Worm (Caenorhabditis elegans) whole organism, L4/young adult: ENCODE measurements around the gene B0228.9.

Experiments used
- W03F9.2 ChIP-seq: fragments of 150-350 bp; optimal IDR thresholded peaks from 2 replicates; lab custom pipeline; 2014; ENCODE audit warnings: missing biosample characterization, missing genetic modification characterization
- dao-5 ChIP-seq: sonication (generic microtip); optimal IDR thresholded peaks from 2 replicates; lab custom pipeline; 2016; ENCODE audit warnings: missing genotype, missing genetic modification characterization, moderate library complexity, missing compliant biosample characterization
- him-1 ChIP-seq: sonication (generic microtip); optimal IDR thresholded peaks from 2 replicates; lab custom pipeline; 2016; ENCODE audit warnings: missing genotype, missing genetic modification reagents, missing genetic modification characterization, missing compliant biosample characterization

The B0228.9 gene

DNA sequence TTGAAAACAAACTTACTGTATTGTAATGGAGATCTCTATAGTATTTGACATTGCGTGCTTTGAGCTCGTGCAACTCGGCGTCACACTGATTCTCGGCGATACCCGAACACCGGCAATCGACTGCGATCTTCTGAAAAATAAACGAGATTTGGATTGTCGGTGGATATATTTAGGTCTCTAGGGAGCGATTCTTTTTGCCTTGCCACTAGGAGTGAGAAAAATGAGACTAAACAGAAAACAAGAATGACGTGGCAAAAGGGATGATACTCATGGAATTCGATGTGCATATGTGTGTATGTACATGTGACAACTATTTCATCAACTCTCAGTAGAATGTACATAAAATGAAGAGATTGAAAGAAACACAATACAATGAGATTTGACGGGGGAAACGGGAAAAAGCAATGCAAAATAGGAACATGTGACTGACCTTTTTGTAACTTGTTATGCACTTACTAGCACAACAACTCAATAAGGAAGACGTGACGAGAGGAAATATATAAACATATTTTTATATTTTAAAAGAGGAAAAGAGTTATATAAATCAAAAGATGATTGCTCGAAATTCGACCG, 48.8 kb downstream of the B0228.9 start:
- TF ChIP-seq W03F9.2 (tag; lab: Kevin White, UChicago), result no peak
- no peak for TF ChIP-seq dao-5 (tag; lab: Kevin White, UChicago)
- TF ChIP-seq him-1 (tag; lab: Kevin White, UChicago), result no peak
